In the genomic region with DNA sequence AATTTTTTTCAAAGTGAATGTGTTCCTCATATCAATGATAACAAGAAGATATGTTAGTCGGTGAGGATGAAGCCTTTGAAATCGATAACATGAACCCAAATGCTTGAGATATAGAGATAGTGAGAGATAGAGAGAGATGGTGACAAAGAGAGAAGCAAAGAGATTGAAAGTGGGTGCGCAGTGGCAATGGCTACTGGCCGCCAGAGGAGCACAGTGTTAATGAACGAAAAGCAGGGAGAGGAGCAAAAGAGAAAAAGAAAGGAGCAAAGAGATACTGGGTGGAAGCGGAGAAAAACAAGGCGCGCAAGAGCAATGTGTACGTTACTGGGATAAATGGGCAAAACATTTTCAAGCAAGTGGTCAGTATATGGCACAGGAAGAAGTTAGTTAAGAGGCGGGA, we compare ENCODE assay signal across 1 worm cellular context.
TF ChIP-seq lines count a peak whose summit lies in the region.

No protein-coding gene starts in this region.

TF ChIP-seq in whole organism, L4 larva, 104 proteins besides CTCF, POLR2A, EP300 and RAD21 (continued from another document):
- TF ChIP-seq fos-1 (tag; optimal IDR thresholded peaks at IDR 0.05; lab: Kevin White, UChicago) (no peak), mdt-29 (GFP tag; IDR thresholded peaks at IDR 0.05; lab: Robert Waterston, UW) (no peak), R02D3.7 (tag; optimal IDR thresholded peaks at IDR 0.05; lab: Kevin White, UChicago) (no peak), ZK337.2 (GFP tag; IDR thresholded peaks at IDR 0.05; lab: Robert Waterston, UW) (no peak), spr-3 (GFP tag; optimal IDR thresholded peaks at IDR 0.05; lab: Kevin White, UChicago) (no peak), ceh-62 (tag; optimal IDR thresholded peaks at IDR 0.05; lab: Kevin White, UChicago) (no peak), ctbp-1 (GFP tag; IDR thresholded peaks at IDR 0.05; lab: Robert Waterston, UW) (0 out of 2 replicates have a peak, but pooled peaks have one; percentile 61), aly-2 (tag; optimal IDR thresholded peaks at IDR 0.05; lab: Kevin White, UChicago) (no peak), spr-1 (tag; optimal IDR thresholded peaks at IDR 0.05; lab: Kevin White, UChicago) (no peak), jun-1 (tag; optimal IDR thresholded peaks at IDR 0.05; lab: Kevin White, UChicago) (no peak)
